Worm (Caenorhabditis elegans) whole organism, L3 larva: ENCODE measurements around the gene nos-1.
"Not testable (repeated sequence)": the region's sequence is repeated elsewhere in the genome, so short reads cannot be mapped to it uniquely, and the experiment has no call there.

Experiments used
- R02D3.7 ChIP-seq: fragments of 150-350 bp; optimal IDR thresholded peaks from 2 replicates; lab custom pipeline; 2014; ENCODE audit warnings: missing biosample characterization, missing genetic modification characterization
- ceh-16 ChIP-seq: sonication (generic microtip); optimal IDR thresholded peaks from 2 replicates; lab custom pipeline; 2017; ENCODE audit warnings: missing biosample characterization, missing genetic modification characterization
- ceh-28 ChIP-seq: fragments of 150-350 bp; optimal IDR thresholded peaks from 2 replicates; lab custom pipeline; 2014; ENCODE audit warnings: missing biosample characterization, missing genetic modification reagents, missing genetic modification characterization
- ceh-82 ChIP-seq: fragments of 150-350 bp; optimal IDR thresholded peaks from 2 replicates; lab custom pipeline; 2014; ENCODE audit warnings: missing biosample characterization, missing genetic modification characterization
- daf-12 ChIP-seq: fragments of 150-350 bp; optimal IDR thresholded peaks from 2 replicates; lab custom pipeline; 2014; ENCODE audit warnings: missing biosample characterization, missing genetic modification reagents, missing genetic modification characterization
- egl-27 ChIP-seq: sonication (generic microtip); optimal IDR thresholded peaks from 4 replicates; lab custom pipeline; 2017; ENCODE audit warnings: missing biosample characterization, missing genetic modification reagents, missing genetic modification characterization
- egl-5 ChIP-seq: fragments of 150-350 bp; optimal IDR thresholded peaks from 2 replicates; lab custom pipeline; 2017; ENCODE audit warnings: missing biosample characterization, missing genetic modification reagents, missing genetic modification characterization, inconsistent platforms
- elt-1 ChIP-seq: fragments of 150-350 bp; optimal IDR thresholded peaks from 2 replicates; lab custom pipeline; 2014; ENCODE audit warnings: missing biosample characterization, missing genetic modification characterization
- elt-3 ChIP-seq, 3 experiments: fragments of 150-350 bp in 1 of 3; sonication (generic microtip) in 2 of 3; optimal IDR thresholded peaks; 2 replicates in 2 of 3; 4 replicates in 1 of 3; lab custom pipeline; 2014 to 2017; ENCODE audit warnings: missing biosample characterization in 3 of 3, missing genetic modification characterization in 3 of 3
- eor-1 ChIP-seq, 2 experiments: fragments of 150-350 bp; optimal IDR thresholded peaks; 2 replicates each; lab custom pipeline; 2014 to 2018; ENCODE audit warnings: missing biosample characterization in 2 of 2, missing genetic modification characterization in 2 of 2
- fkh-2 ChIP-seq: fragments of 150-350 bp; optimal IDR thresholded peaks from 2 replicates; lab custom pipeline; 2014; ENCODE audit warnings: missing biosample characterization, missing genetic modification reagents, missing genetic modification characterization
- fos-1 ChIP-seq: fragments of 150-350 bp; optimal IDR thresholded peaks from 2 replicates; lab custom pipeline; 2014; ENCODE audit warnings: missing biosample characterization, missing genetic modification characterization
- hmg-11 ChIP-seq: sonication (generic microtip); optimal IDR thresholded peaks from 2 replicates; lab custom pipeline; 2016; ENCODE audit warnings: missing genetic modification characterization, missing compliant biosample characterization
- jun-1 ChIP-seq: fragments of 150-350 bp; optimal IDR thresholded peaks from 2 replicates; lab custom pipeline; 2014; ENCODE audit warnings: missing biosample characterization, missing genetic modification reagents, missing genetic modification characterization
- lin-15B ChIP-seq: fragments of 150-350 bp; optimal IDR thresholded peaks from 2 replicates; lab custom pipeline; 2014; ENCODE audit warnings: missing biosample characterization, missing genetic modification characterization
- lin-39 ChIP-seq: fragments of 150-350 bp; optimal IDR thresholded peaks from 2 replicates; lab custom pipeline; 2018; ENCODE audit warnings: missing biosample characterization, missing genetic modification reagents, missing genetic modification characterization
- lsy-12 ChIP-seq: sonication (generic microtip); optimal IDR thresholded peaks from 2 replicates; lab custom pipeline; 2016; ENCODE audit warnings: mild to moderate bottlenecking, missing genetic modification characterization, missing compliant biosample characterization
- mdl-1 ChIP-seq: fragments of 150-350 bp; optimal IDR thresholded peaks from 2 replicates; lab custom pipeline; 2014; ENCODE audit warnings: missing biosample characterization, missing genetic modification characterization
- nfya-1 ChIP-seq: sonication (generic microtip); optimal IDR thresholded peaks from 2 replicates; lab custom pipeline; 2017; ENCODE audit warnings: missing genetic modification characterization, mild to moderate bottlenecking, missing compliant biosample characterization, antibody characterized with exemption, moderate library complexity; ENCODE audit not compliant: insufficient read depth
- nhr-11 ChIP-seq: fragments of 150-350 bp; optimal IDR thresholded peaks from 2 replicates; lab custom pipeline; 2014; ENCODE audit warnings: missing biosample characterization, missing genetic modification characterization
- nhr-23 ChIP-seq: fragments of 150-350 bp; optimal IDR thresholded peaks from 2 replicates; lab custom pipeline; 2014; ENCODE audit warnings: missing biosample characterization, missing genetic modification reagents, missing genetic modification characterization
- nhr-28 ChIP-seq: fragments of 150-350 bp; optimal IDR thresholded peaks from 2 replicates; lab custom pipeline; 2014; ENCODE audit warnings: missing biosample characterization, missing genetic modification characterization
- pha-4 ChIP-seq: fragments of 150-350 bp; optimal IDR thresholded peaks from 2 replicates; lab custom pipeline; 2014; ENCODE audit warnings: missing biosample characterization, missing genetic modification reagents, missing genetic modification characterization
- pqm-1 ChIP-seq: fragments of 150-350 bp; optimal IDR thresholded peaks from 2 replicates; lab custom pipeline; 2017; ENCODE audit warnings: missing biosample characterization, missing genetic modification characterization, inconsistent platforms
- sea-2 ChIP-seq: fragments of 150-350 bp; sonication (generic microtip); optimal IDR thresholded peaks from 4 replicates; lab custom pipeline; 2014; ENCODE audit warnings: missing biosample characterization, missing genetic modification reagents, missing genetic modification characterization
- snpc-4 ChIP-seq: fragments of 150-350 bp; optimal IDR thresholded peaks from 2 replicates; lab custom pipeline; 2014; ENCODE audit warnings: missing biosample characterization, missing genetic modification characterization
- unc-39 ChIP-seq: sonication (generic microtip); optimal IDR thresholded peaks from 4 replicates; lab custom pipeline; 2017; ENCODE audit warnings: missing biosample characterization, missing genetic modification characterization
- zag-1 ChIP-seq: fragments of 150-350 bp; optimal IDR thresholded peaks from 2 replicates; lab custom pipeline; 2014; ENCODE audit warnings: missing biosample characterization, missing genetic modification characterization

Gene nos-1

ce11 chrII:10948236-10949025, 4.5 kb downstream of the nos-1 start:
- TF ChIP-seq nfya-1 (tag; lab: Kevin White, UChicago): no peak
- no peak for TF ChIP-seq fos-1 (tag; lab: Kevin White, UChicago)
- no peak for TF ChIP-seq mdl-1
- TF ChIP-seq R02D3.7 (tag; lab: Kevin White, UChicago): no peak
- no peak for TF ChIP-seq eor-1 (tag; optimal IDR thresholded peaks at IDR 0.05; lab: Kevin White, UChicago)
- TF ChIP-seq jun-1 (tag; lab: Kevin White, UChicago): no peak
- TF ChIP-seq pha-4 (tag; lab: Kevin White, UChicago): no peak
- no peak for TF ChIP-seq lin-39
- TF ChIP-seq elt-3 (tag; optimal IDR thresholded peaks at IDR 0.05; lab: Kevin White, UChicago): no peak
- no peak for TF ChIP-seq pqm-1 (tag; lab: Kevin White, UChicago)
- no peak for TF ChIP-seq egl-5 (tag; lab: Kevin White, UChicago)
- no peak for TF ChIP-seq fkh-2
- no peak for TF ChIP-seq egl-27 (tag; lab: Kevin White, UChicago)
- TF ChIP-seq sea-2: no peak
- TF ChIP-seq unc-39: no peak
- no peak for TF ChIP-seq nhr-23
- TF ChIP-seq, all 47 proteins: peak for 0

ce11 chrII:10947317-10947716, 5.6 kb downstream of the nos-1 start, which contains the start of the genes tceb-3 and gskl-1:
TSS of gene tceb-3 (minus strand) at chrII:10947417.
TSS of gene gskl-1 (plus strand) at chrII:10947559.
- TF ChIP-seq nhr-11 (tag; lab: Kevin White, UChicago): no peak

ce11 chrII:10946848-10947247, 6.1 kb downstream of the nos-1 start:
- TF ChIP-seq hmg-11 (tag; lab: Kevin White, UChicago) (peak; percentile 13), elt-1 (tag; lab: Kevin White, UChicago) (no peak), snpc-4 (peak; percentile 20), lin-39 (peak; percentile 65), nfya-1 (tag; lab: Kevin White, UChicago) (peak; percentile 59), nhr-23 (peak; percentile 5), egl-5 (tag; lab: Kevin White, UChicago) (no peak), daf-12 (tag; lab: Kevin White, UChicago) (no peak), mdl-1 (no peak), pha-4 (tag; lab: Kevin White, UChicago) (peak; percentile 28)

- no peak for TF ChIP-seq elt-1 (tag; lab: Kevin White, UChicago)
- no peak for TF ChIP-seq nfya-1 (tag; lab: Kevin White, UChicago)
- TF ChIP-seq lin-15B (tag; lab: Kevin White, UChicago): no peak
- no peak for TF ChIP-seq snpc-4
- no peak for TF ChIP-seq unc-39
- TF ChIP-seq nhr-11 (tag; lab: Kevin White, UChicago): no peak
- TF ChIP-seq lin-39: no peak
- no peak for TF ChIP-seq R02D3.7 (tag; lab: Kevin White, UChicago)
- no peak for TF ChIP-seq pha-4 (tag; lab: Kevin White, UChicago)
- no peak for TF ChIP-seq egl-5 (tag; lab: Kevin White, UChicago)
- no peak for TF ChIP-seq ceh-16 (tag; lab: Kevin White, UChicago)
- no peak for TF ChIP-seq daf-12 (tag; lab: Kevin White, UChicago)
- TF ChIP-seq ceh-82 (tag; lab: Kevin White, UChicago): no peak
- no peak for TF ChIP-seq mdl-1
- no peak for TF ChIP-seq jun-1 (tag; lab: Kevin White, UChicago)
- no peak for TF ChIP-seq lsy-12 (tag; lab: Kevin White, UChicago)
These were observed 7.5 kb downstream of the nos-1 start for ce11 chrII:10945446-10945845.

ce11 chrII:10941918-10942317, 11.0 kb downstream of the nos-1 start, which contains the start of gene R03D7.15:
TSS of gene R03D7.15 (plus strand) at chrII:10942216.
- TF ChIP-seq zag-1 (tag; lab: Kevin White, UChicago); nhr-28; ceh-16 (tag; lab: Kevin White, UChicago): not testable (repeated sequence)

ce11 chrII:10935336-10935735, 17.6 kb downstream of the nos-1 start:
- no peak for TF ChIP-seq lin-15B (tag; lab: Kevin White, UChicago)
- no peak for TF ChIP-seq ceh-16 (tag; lab: Kevin White, UChicago)
- no peak for TF ChIP-seq ceh-28
- TF ChIP-seq jun-1 (tag; lab: Kevin White, UChicago): no peak
- TF ChIP-seq mdl-1: no peak
- TF ChIP-seq daf-12 (tag; lab: Kevin White, UChicago): no peak
- TF ChIP-seq nhr-23: no peak
- TF ChIP-seq fkh-2: no peak
